Fruit fly (Drosophila melanogaster) Kc167 (cell line): Measurements from ENCODE around the gene Vps37B.

ENCODE experiments used
- Myc ChIP-seq: fragments of >200 bp; optimal IDR thresholded peaks from 2 replicates; lab custom pipeline; 2017; ENCODE audit warnings: missing external identifiers
- Sin3A ChIP-seq: fragments of >200 bp; optimal IDR thresholded peaks from 2 replicates; lab custom pipeline; 2018; ENCODE audit warnings: missing external identifiers
- h ChIP-seq: fragments of >200 bp; optimal IDR thresholded peaks from 3 replicates; lab custom pipeline; 2018; ENCODE audit warnings: missing external identifiers
- insv ChIP-seq: fragments of >200 bp; optimal IDR thresholded peaks from 3 replicates; lab custom pipeline; 2018; ENCODE audit warnings: missing external identifiers
- psq ChIP-seq: fragments of >200 bp; optimal IDR thresholded peaks from 2 replicates; lab custom pipeline; 2017; ENCODE audit warnings: missing external identifiers
- ttk ChIP-seq: sonication (Bioruptor generic); optimal IDR thresholded peaks from 2 replicates; lab custom pipeline; 2017; ENCODE audit warnings: missing external identifiers

dm6 chr3R:5246950-5247349, 21.0 kb downstream of the Vps37B start:
- TF ChIP-seq h (no peak), ttk (lab: Kevin White, UChicago) (no peak), psq (lab: Kevin White, UChicago) (no peak), insv (lab: Kevin White, UChicago) (no peak), Sin3A (lab: Kevin White, UChicago) (no peak), Myc (lab: Kevin White, UChicago) (no peak)
